Worm (Caenorhabditis elegans): ENCODE results near the gene let-99.

DNA sequence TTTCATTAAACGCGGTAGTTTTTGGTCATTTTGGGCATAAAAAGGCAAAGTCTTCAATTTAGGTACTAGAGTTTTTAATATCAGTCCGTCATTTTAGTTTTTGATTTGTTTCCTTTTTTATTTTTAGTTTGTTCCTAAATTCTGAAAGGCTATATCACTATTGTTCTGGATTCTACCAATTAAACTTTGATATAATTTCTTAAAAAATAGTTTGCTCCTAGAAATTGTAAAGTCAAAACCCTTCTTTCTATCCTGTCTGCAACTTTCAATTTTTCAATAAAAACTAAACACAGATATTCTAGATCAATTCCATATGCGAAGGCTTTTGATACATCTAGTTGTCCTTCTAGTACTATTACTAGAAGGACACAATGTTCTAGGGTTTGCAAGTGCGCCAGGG is 5.4 kb downstream of the let-99 start, which contains the start of gene K08E7.5:
- TF ChIP-seq cog-1 (tag; optimal IDR thresholded peaks at IDR 0.05): no peak
- no peak for TF ChIP-seq flt-1 (GFP tag; IDR thresholded peaks at IDR 0.05)
- TF ChIP-seq med-1 (GFP tag; optimal IDR thresholded peaks at IDR 0.05; ENCODE audit: insufficient read depth): no peak
- TF ChIP-seq T22C8.4 (GFP tag; IDR thresholded peaks at IDR 0.05): no peak
- no peak for TF ChIP-seq ref-1 (GFP tag; conservative IDR thresholded peaks at IDR 0.05)
- TF ChIP-seq ztf-29 (GFP tag; IDR thresholded peaks at IDR 0.05): no peak
- no peak for TF ChIP-seq tab-1 (GFP tag; IDR thresholded peaks at IDR 0.05)

Measured in whole organism, midembryonic.